Worm (Caenorhabditis elegans) whole organism, midembryonic: Measurements from ENCODE around the gene fbn-1.
A peak's percentile ranks its signal among the peaks of the same experiment; 100 is the strongest.

Experiments used
- cog-1 ChIP-seq: sonication (generic microtip); optimal IDR thresholded peaks from 2 replicates; lab custom pipeline; 2016; ENCODE audit warnings: missing genetic modification characterization, missing compliant biosample characterization
- med-1 ChIP-seq: sonication (generic microtip); optimal IDR thresholded peaks from 2 replicates; lab custom pipeline; 2017; ENCODE audit warnings: missing genetic modification characterization, mild to moderate bottlenecking, missing compliant biosample characterization, antibody characterized with exemption, missing genetic modification reagents; ENCODE audit not compliant: insufficient read depth
- ztf-23 ChIP-seq: fragments of 200-800 bp; sonication (Bioruptor generic); IDR thresholded peaks from 2 replicates; pipeline ENCODE4 v1.3.6; 2022; ENCODE audit warnings: missing genetic modification reagents, missing genetic modification characterization, missing compliant biosample characterization
- ztf-29 ChIP-seq: fragments of 200-800 bp; sonication (Bioruptor generic); IDR thresholded peaks from 2 replicates; pipeline ENCODE4 v1.3.6; 2022; ENCODE audit warnings: missing genetic modification reagents, missing genetic modification characterization, missing compliant biosample characterization

ce11 chrIII:7656474-7656873 is 31.3 kb downstream of the fbn-1 start, which contains the start of gene ZK783.7:
- 0 out of 2 replicates have a peak, but pooled peaks have one; percentile 16 for TF ChIP-seq ztf-23 (GFP tag; lab: Robert Waterston, UW)
- no peak for TF ChIP-seq med-1 (GFP tag; lab: Kevin White, UChicago)
- no peak for TF ChIP-seq cog-1
- no peak for TF ChIP-seq ztf-29 (GFP tag; lab: Robert Waterston, UW)
